Worm (Caenorhabditis elegans) whole organism, L4 larva: ENCODE data around the gene R09H3.3.

ENCODE experiments used
- D1046.2 ChIP-seq: fragments of 200-800 bp; sonication (Bioruptor generic); IDR thresholded peaks from 2 replicates; pipeline ENCODE4 v1.3.6; 2022; ENCODE audit warnings: missing genetic modification characterization, missing compliant biosample characterization
- F10B5.3 ChIP-seq: sonication (generic microtip); optimal IDR thresholded peaks from 2 replicates; lab custom pipeline; 2016; ENCODE audit warnings: mild to moderate bottlenecking, missing genetic modification characterization, missing compliant biosample characterization
- F26F4.8 ChIP-seq: fragments of 200-800 bp; sonication (Bioruptor generic); conservative IDR thresholded peaks from 2 replicates; pipeline ENCODE4 v1.3.6; 2022; ENCODE audit warnings: missing genetic modification characterization, missing compliant biosample characterization
- T26A8.4 ChIP-seq: fragments of 200-800 bp; sonication (Bioruptor generic); IDR thresholded peaks from 2 replicates; pipeline ENCODE4 v1.3.6; 2022; ENCODE audit warnings: missing genetic modification characterization, missing compliant biosample characterization
- Y105C5A.15 ChIP-seq: fragments of 200-800 bp; sonication (Bioruptor generic); IDR thresholded peaks from 2 replicates; pipeline ENCODE4 v1.3.6; 2022; ENCODE audit warnings: missing genetic modification characterization, missing compliant biosample characterization
- Y5F2A.4 ChIP-seq: fragments of 200-800 bp; sonication (Bioruptor generic); optimal IDR thresholded peaks from 2 replicates; lab custom pipeline; 2018; ENCODE audit warnings: mild to moderate bottlenecking, missing genetic modification characterization, missing compliant biosample characterization
- aha-1 ChIP-seq: fragments of 150-350 bp; peaks from one replicate; lab custom pipeline; 2014; ENCODE audit warnings: missing biosample characterization, missing genetic modification characterization
- ama-1 ChIP-seq: fragments of 150-350 bp; optimal IDR thresholded peaks from 2 replicates; lab custom pipeline; 2014; ENCODE audit warnings: inconsistent platforms, mixed read lengths
- ceh-20 ChIP-seq: fragments of 200-800 bp; sonication (Bioruptor generic); IDR thresholded peaks from 2 replicates; pipeline ENCODE4 v1.3.6; 2022; ENCODE audit warnings: missing genetic modification reagents, missing genetic modification characterization, missing compliant biosample characterization
- ceh-28 ChIP-seq: fragments of 150-350 bp; optimal IDR thresholded peaks from 2 replicates; lab custom pipeline; 2014; ENCODE audit warnings: missing biosample characterization, missing genetic modification reagents, missing genetic modification characterization
- ceh-32 ChIP-seq: sonication (generic microtip); optimal IDR thresholded peaks from 2 replicates; lab custom pipeline; 2016; ENCODE audit warnings: mild to moderate bottlenecking, missing genetic modification characterization, missing compliant biosample characterization; ENCODE audit not compliant: poor library complexity
- ceh-62 ChIP-seq: sonication (generic microtip); optimal IDR thresholded peaks from 2 replicates; lab custom pipeline; 2017; ENCODE audit warnings: missing biosample characterization, missing genetic modification characterization
- cey-2 ChIP-seq: sonication (generic microtip); optimal IDR thresholded peaks from 3 replicates; lab custom pipeline; 2017; ENCODE audit warnings: missing genetic modification characterization, mild to moderate bottlenecking, missing compliant biosample characterization, antibody characterized with exemption, borderline replicate concordance; ENCODE audit not compliant: insufficient read depth
- daf-8 ChIP-seq: fragments of 200-800 bp; sonication (Bioruptor generic); IDR thresholded peaks from 2 replicates; pipeline ENCODE4 v1.3.6; 2022; ENCODE audit warnings: missing genetic modification characterization, missing compliant biosample characterization
- dve-1 ChIP-seq: sonication (generic microtip); optimal IDR thresholded peaks from 2 replicates; lab custom pipeline; 2017; ENCODE audit warnings: antibody characterized with exemption, mild to moderate bottlenecking, missing genetic modification characterization, missing compliant biosample characterization; ENCODE audit not compliant: insufficient read depth
- egl-43 ChIP-seq: fragments of 200-800 bp; sonication (Bioruptor generic); IDR thresholded peaks from 2 replicates; pipeline ENCODE4 v1.3.6; 2022; ENCODE audit warnings: missing genetic modification reagents, missing genetic modification characterization, missing compliant biosample characterization
- fos-1 ChIP-seq: fragments of 150-350 bp; optimal IDR thresholded peaks from 2 replicates; lab custom pipeline; 2014; ENCODE audit warnings: missing biosample characterization, missing genetic modification characterization
- gei-8 ChIP-seq: fragments of 200-800 bp; sonication (Bioruptor generic); optimal IDR thresholded peaks from 2 replicates; lab custom pipeline; 2018; ENCODE audit warnings: mild to moderate bottlenecking, missing genetic modification characterization, missing compliant biosample characterization
- hif-1 ChIP-seq, 2 experiments: sonication (generic microtip); optimal IDR thresholded peaks; 2 replicates each; lab custom pipeline; 2016 to 2017; ENCODE audit warnings: missing compliant biosample characterization in 2 of 2, missing genetic modification characterization in 2 of 2, missing genetic modification reagents in 2 of 2, missing genotype in 2 of 2, mild to moderate bottlenecking in 1 of 2
- hlh-30 ChIP-seq: sonication (generic microtip); optimal IDR thresholded peaks from 2 replicates; lab custom pipeline; 2017; ENCODE audit warnings: antibody characterized with exemption, mild to moderate bottlenecking, missing genetic modification characterization, missing compliant biosample characterization; ENCODE audit not compliant: insufficient read depth
- jun-1 ChIP-seq: fragments of 150-350 bp; optimal IDR thresholded peaks from 2 replicates; lab custom pipeline; 2014; ENCODE audit warnings: missing biosample characterization, missing genetic modification reagents, missing genetic modification characterization
- lim-7 ChIP-seq: fragments of 200-800 bp; sonication (Bioruptor generic); IDR thresholded peaks from 2 replicates; pipeline ENCODE4 v1.3.6; 2022; ENCODE audit warnings: missing genetic modification characterization, missing compliant biosample characterization
- madf-9 ChIP-seq: fragments of 200-800 bp; sonication (Bioruptor generic); conservative IDR thresholded peaks from 2 replicates; pipeline ENCODE4 v1.3.6; 2022; ENCODE audit warnings: missing genetic modification reagents, missing genetic modification characterization, missing compliant biosample characterization
- mdt-29 ChIP-seq: fragments of 200-800 bp; sonication (Bioruptor generic); IDR thresholded peaks from 2 replicates; pipeline ENCODE4 v1.3.6; 2022; ENCODE audit warnings: missing genetic modification reagents, missing genetic modification characterization, missing compliant biosample characterization
- mes-2 ChIP-seq: sonication (generic microtip); optimal IDR thresholded peaks from 2 replicates; lab custom pipeline; 2016; ENCODE audit warnings: missing genotype, mild to moderate bottlenecking, missing genetic modification characterization, missing compliant biosample characterization; ENCODE audit not compliant: poor library complexity, severe bottlenecking
- mxl-2 ChIP-seq: fragments of 200-800 bp; sonication (Bioruptor generic); conservative IDR thresholded peaks from 2 replicates; pipeline ENCODE4 v1.3.6; 2022; ENCODE audit warnings: missing genetic modification reagents, missing genetic modification characterization, missing compliant biosample characterization
- nhr-102 ChIP-seq: sonication (generic microtip); optimal IDR thresholded peaks from 2 replicates; lab custom pipeline; 2016; ENCODE audit warnings: mild to moderate bottlenecking, missing genetic modification characterization, moderate library complexity, missing compliant biosample characterization
- nhr-111 ChIP-seq: fragments of 200-800 bp; sonication (Bioruptor generic); optimal IDR thresholded peaks from 2 replicates; lab custom pipeline; 2018; ENCODE audit warnings: mild to moderate bottlenecking, missing genetic modification characterization, missing compliant biosample characterization
- nhr-28 ChIP-seq: fragments of 150-350 bp; optimal IDR thresholded peaks from 2 replicates; lab custom pipeline; 2014; ENCODE audit warnings: missing biosample characterization, missing genetic modification characterization
- nhr-48 ChIP-seq: sonication (generic microtip); optimal IDR thresholded peaks from 2 replicates; lab custom pipeline; 2016; ENCODE audit warnings: mild to moderate bottlenecking, missing genetic modification characterization, missing compliant biosample characterization
- rbr-2 ChIP-seq: sonication (generic microtip); optimal IDR thresholded peaks from 2 replicates; lab custom pipeline; 2016; ENCODE audit warnings: missing genotype, missing genetic modification characterization, missing compliant biosample characterization
- sdz-12 ChIP-seq: fragments of 200-800 bp; sonication (Bioruptor generic); optimal IDR thresholded peaks from 2 replicates; lab custom pipeline; 2018; ENCODE audit warnings: mild to moderate bottlenecking, missing genetic modification characterization, missing compliant biosample characterization
- skn-1 ChIP-seq: fragments of 150-350 bp; optimal IDR thresholded peaks from 2 replicates; lab custom pipeline; 2014; ENCODE audit warnings: missing biosample characterization, missing genetic modification characterization
- snpc-1.2 ChIP-seq: fragments of 200-800 bp; sonication (Bioruptor generic); IDR thresholded peaks from 2 replicates; pipeline ENCODE4 v1.3.6; 2022; ENCODE audit warnings: missing genetic modification reagents, missing genetic modification characterization, missing compliant biosample characterization
- unc-39 ChIP-seq: sonication (generic microtip); optimal IDR thresholded peaks from 2 replicates; lab custom pipeline; 2017; ENCODE audit warnings: missing biosample characterization, missing genetic modification characterization
- unc-62 ChIP-seq, 3 experiments: fragments of 150-350 bp in 1 of 3; sonication (generic microtip); optimal IDR thresholded peaks in 2 of 3; peaks in 1 of 3; 1 replicate in 1 of 3; 2 replicates in 2 of 3; lab custom pipeline; 2014 to 2017; ENCODE audit warnings: missing biosample characterization in 3 of 3, missing genetic modification characterization in 3 of 3, missing genetic modification reagents in 3 of 3, missing genotype in 1 of 3
- zip-2 ChIP-seq: fragments of 150-350 bp; optimal IDR thresholded peaks from 2 replicates; lab custom pipeline; 2014; ENCODE audit warnings: missing biosample characterization, missing genetic modification characterization
- ztf-7 ChIP-seq: fragments of 150-350 bp; optimal IDR thresholded peaks from 2 replicates; lab custom pipeline; 2014; ENCODE audit warnings: missing biosample characterization, missing genetic modification characterization

R09H3.3 gene

DNA sequence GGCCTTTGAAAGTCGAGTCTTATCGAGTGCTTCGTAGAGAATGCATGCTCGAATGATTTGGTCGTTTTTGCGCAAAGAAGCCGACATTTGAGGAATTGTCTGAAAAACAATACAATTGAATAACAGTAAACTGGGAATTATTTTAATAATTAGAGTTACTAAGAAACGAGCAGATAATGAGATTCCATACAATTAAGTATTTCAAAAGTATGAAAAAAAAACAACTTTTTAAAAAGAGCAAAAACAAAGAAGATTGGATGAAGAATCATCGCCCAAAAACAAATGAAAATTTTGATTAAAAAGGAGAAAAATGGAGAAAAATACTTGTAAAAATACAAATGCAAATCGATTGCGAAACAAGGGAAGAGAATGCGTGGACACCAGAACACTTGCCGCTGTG is 9.4 kb upstream of the R09H3.3 start, which contains the start of gene fbxa-170:
fbxa-170 (minus strand) TSS at position 101 of the 400 bp plus-strand sequence.
- TF ChIP-seq hif-1 (tag; optimal IDR thresholded peaks at IDR 0.05; lab: Kevin White, UChicago) = no peak
- no peak for TF ChIP-seq daf-8 (GFP tag; lab: Robert Waterston, UW)
- TF ChIP-seq skn-1 (tag; lab: Kevin White, UChicago) = no peak
- peak; percentile 16 for TF ChIP-seq aha-1 (tag; lab: Kevin White, UChicago)

DNA sequence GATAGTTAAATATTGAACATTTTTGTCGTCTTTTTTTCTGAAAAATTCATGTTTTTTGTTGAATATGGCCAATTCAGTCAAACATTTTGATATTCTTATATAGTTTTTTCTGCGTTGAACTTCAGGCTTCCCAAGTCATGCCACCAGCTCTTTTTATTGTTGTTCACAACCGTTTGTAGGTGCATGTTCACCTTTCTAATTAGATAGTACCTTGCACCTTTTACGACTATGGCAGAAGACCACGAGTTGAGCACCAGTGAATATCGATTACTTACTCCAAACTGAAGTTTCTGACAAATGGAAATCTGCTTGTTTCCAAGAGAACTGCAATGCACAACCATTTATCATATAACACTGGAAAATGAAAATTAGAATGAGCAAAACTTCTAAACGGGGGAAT is 7.2 kb upstream of the R09H3.3 start:
- TF ChIP-seq cey-2 (no peak), unc-62 (GFP tag; optimal IDR thresholded peaks at IDR 0.05 in 1 of 2; lab: Kevin White, UChicago) (peak in 1 of 2 experiments; percentile 64), unc-62 (tag; optimal IDR thresholded peaks at IDR 0.05; lab: Kevin White, UChicago) (no peak)

DNA sequence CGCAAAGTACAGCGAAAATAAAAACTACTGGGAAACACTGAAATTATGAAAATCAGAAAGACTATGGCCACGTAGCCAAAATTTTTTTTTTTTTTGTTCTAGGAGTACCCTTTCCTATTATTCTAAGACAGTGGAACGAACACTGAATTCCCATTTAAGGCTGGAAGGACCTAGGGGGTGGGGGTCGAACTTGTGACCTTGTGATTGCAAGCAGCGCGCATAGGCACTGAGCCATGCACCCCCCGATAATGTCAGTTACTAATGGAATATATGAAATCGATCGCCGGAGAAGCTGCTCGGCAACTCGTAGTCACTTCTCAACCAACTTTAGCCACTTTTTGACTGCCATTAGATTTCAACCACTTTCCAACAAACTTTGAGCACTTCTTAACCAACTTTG is 6.5 kb upstream of the R09H3.3 start:
- TF ChIP-seq lim-7 (GFP tag; lab: Robert Waterston, UW) (0 out of 2 replicates have a peak, but pooled peaks have one; percentile 16), egl-43 (GFP tag; lab: Robert Waterston, UW) (0 out of 2 replicates have a peak, but pooled peaks have one; percentile 8), D1046.2 (GFP tag; lab: Robert Waterston, UW) (0 out of 2 replicates have a peak, but pooled peaks have one; percentile 11), snpc-1.2 (peak; percentile 76)

DNA sequence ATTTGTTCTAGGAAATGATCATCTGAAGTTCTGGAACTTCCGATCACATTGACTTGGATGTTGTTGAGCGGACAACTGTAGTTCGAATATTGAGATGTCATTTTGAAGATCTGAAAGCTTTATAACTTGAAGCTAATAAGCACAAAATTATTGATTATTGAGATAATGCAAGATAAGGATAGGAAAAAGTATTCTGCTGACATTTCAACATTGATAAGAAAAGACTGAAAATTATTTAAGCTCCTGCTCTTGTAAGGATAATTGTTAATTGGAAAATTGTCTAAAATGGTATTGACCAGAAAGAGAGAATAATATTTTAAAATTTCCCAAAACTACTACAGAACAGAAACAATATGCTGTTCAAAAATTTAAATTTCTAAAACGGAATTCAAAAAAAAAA is 5.4 kb upstream of the R09H3.3 start, which contains the start of gene tbx-31:
tbx-31 (minus strand) TSS at position 101 of the 400 bp plus-strand sequence.
- TF ChIP-seq ceh-62 (tag; lab: Kevin White, UChicago) = no peak
- no peak for TF ChIP-seq Y5F2A.4
- peak; percentile 72 for TF ChIP-seq aha-1 (tag; lab: Kevin White, UChicago)
- TF ChIP-seq rbr-2 (tag; lab: Kevin White, UChicago) = no peak
- TF ChIP-seq unc-62 (GFP tag; optimal IDR thresholded peaks at IDR 0.05 in 1 of 2; lab: Kevin White, UChicago) = no peak
- no peak for TF ChIP-seq unc-62 (tag; optimal IDR thresholded peaks at IDR 0.05; lab: Kevin White, UChicago)
- no peak for TF ChIP-seq skn-1 (tag; lab: Kevin White, UChicago)

- TF ChIP-seq T26A8.4 (GFP tag; lab: Robert Waterston, UW) (no peak), mxl-2 (GFP tag; lab: Robert Waterston, UW) (no peak), unc-39 (tag; lab: Kevin White, UChicago) (no peak), ceh-28 (peak; percentile 63), dve-1 (tag; lab: Kevin White, UChicago) (no peak), ceh-32 (no peak), ztf-7 (tag; lab: Kevin White, UChicago) (no peak), jun-1 (tag; lab: Kevin White, UChicago) (no peak), nhr-28 (tag; lab: Kevin White, UChicago) (no peak), F26F4.8 (no peak), ceh-20 (GFP tag; lab: Robert Waterston, UW) (no peak), madf-9 (GFP tag; lab: Robert Waterston, UW) (no peak), unc-62 (GFP tag; optimal IDR thresholded peaks at IDR 0.05 in 1 of 2; lab: Kevin White, UChicago) (peak in 1 of 2 experiments; percentile 82), unc-62 (tag; optimal IDR thresholded peaks at IDR 0.05; lab: Kevin White, UChicago) (no peak), D1046.2 (GFP tag; lab: Robert Waterston, UW) (no peak), F10B5.3 (tag; lab: Kevin White, UChicago) (no peak)
Observed at ce11 chrX:1667056-1667455, 1.6 kb downstream of the R09H3.3 start.

DNA sequence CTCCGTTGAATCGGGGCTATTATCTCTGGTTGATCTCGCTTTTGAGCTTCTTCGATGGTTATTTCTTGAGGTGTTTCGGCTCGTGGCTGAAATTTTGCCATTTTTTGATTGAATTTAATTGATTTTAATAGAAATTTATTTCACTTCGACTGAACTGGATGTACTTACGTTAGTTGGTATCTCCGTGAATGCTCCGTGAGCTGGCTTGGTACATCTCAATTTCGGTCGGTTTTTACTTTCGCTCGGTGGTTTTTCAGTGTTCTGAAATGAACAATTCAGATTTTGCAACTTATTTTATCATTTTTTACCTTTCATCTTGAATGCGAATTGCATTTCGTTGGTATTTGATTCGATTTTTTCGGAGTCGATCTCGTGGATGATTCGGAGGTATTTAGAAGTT is 3.7 kb downstream of the R09H3.3 start, which contains the start of gene R09H3.2:
R09H3.2 (minus strand) TSS at position 101 of the 400 bp plus-strand sequence.
- TF ChIP-seq hif-1 (tag; optimal IDR thresholded peaks at IDR 0.05; lab: Kevin White, UChicago) (no peak), sdz-12 (no peak), Y105C5A.15 (no peak), daf-8 (GFP tag; lab: Robert Waterston, UW) (no peak), ama-1 (no peak), mes-2 (tag; lab: Kevin White, UChicago) (no peak), fos-1 (tag; lab: Kevin White, UChicago) (no peak), mdt-29 (no peak), nhr-111 (GFP tag; lab: Kevin White, UChicago) (no peak), mxl-2 (GFP tag; lab: Robert Waterston, UW) (no peak), rbr-2 (tag; lab: Kevin White, UChicago) (no peak), gei-8 (GFP tag; lab: Kevin White, UChicago) (no peak), nhr-48 (no peak), unc-39 (tag; lab: Kevin White, UChicago) (no peak), madf-9 (GFP tag; lab: Robert Waterston, UW) (no peak), egl-43 (GFP tag; lab: Robert Waterston, UW) (no peak), hlh-30 (tag; lab: Kevin White, UChicago) (no peak), D1046.2 (GFP tag; lab: Robert Waterston, UW) (no peak), zip-2 (tag; lab: Kevin White, UChicago) (no peak), nhr-102 (no peak)
